Worm (Caenorhabditis elegans) whole organism, late embryonic: Measurements from ENCODE around the gene col-38.

Source experiments
- hlh-15 ChIP-seq: sonication (generic microtip); optimal IDR thresholded peaks from 2 replicates; lab custom pipeline; 2016; ENCODE audit warnings: missing genetic modification characterization, missing compliant biosample characterization
- tbx-2 ChIP-seq: sonication (generic microtip); optimal IDR thresholded peaks from 2 replicates; lab custom pipeline; 2016; ENCODE audit warnings: missing genetic modification characterization, missing compliant biosample characterization

DNA sequence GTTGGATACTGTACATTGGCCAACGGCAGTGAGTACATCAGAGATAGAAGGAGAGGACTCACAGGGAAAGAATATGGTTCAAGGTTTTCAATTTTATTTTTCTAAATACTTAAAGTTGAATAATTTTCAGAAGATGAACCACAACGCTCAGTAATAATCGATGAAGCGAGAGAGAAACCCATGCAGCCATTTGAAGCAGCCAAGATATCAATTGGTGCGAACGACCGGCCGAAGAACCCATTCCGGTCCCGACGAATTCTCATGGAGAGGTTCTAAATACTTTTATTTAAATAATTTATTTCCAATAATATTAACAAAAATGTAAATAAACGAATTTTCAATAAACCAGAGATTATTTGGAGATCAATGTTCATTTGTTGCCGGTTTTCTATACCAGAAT is 31.3 kb upstream of the col-38 start, which contains the start of gene pigg-1:
- no peak for TF ChIP-seq hlh-15 (tag; lab: Kevin White, UChicago)
- TF ChIP-seq tbx-2 (tag; lab: Kevin White, UChicago): no peak
